Fruit fly (Drosophila melanogaster) whole organism, prepupa: ENCODE results near the gene CG13075.

Experiments
- CG10631 ChIP-seq: fragments of 200-800 bp; sonication (Bioruptor generic); optimal IDR thresholded peaks from 2 replicates; lab custom pipeline; 2016; ENCODE audit warnings: missing biosample characterization, missing genetic modification characterization
- CG11762 ChIP-seq: fragments of 200-800 bp; sonication (Bioruptor generic); optimal IDR thresholded peaks from 3 replicates; lab custom pipeline; 2016; ENCODE audit warnings: missing biosample characterization, missing genetic modification characterization; ENCODE audit not compliant: insufficient read depth
- CG8119 ChIP-seq: fragments of 200-800 bp; sonication (Bioruptor generic); IDR thresholded peaks from 3 replicates; pipeline ENCODE4 v1.3.6; 2022; ENCODE audit warnings: missing biosample characterization, missing genetic modification characterization
- CG9139 ChIP-seq: fragments of 200-800 bp; sonication (Bioruptor generic); optimal IDR thresholded peaks from 3 replicates; lab custom pipeline; 2017; ENCODE audit warnings: missing biosample characterization, mild to moderate bottlenecking, missing genetic modification characterization
- Hr38 ChIP-seq: sonication (Bioruptor generic); optimal IDR thresholded peaks from 2 replicates; lab custom pipeline; 2016; ENCODE audit warnings: missing biosample characterization, missing genetic modification characterization
- Hr39 ChIP-seq: fragments of 200-800 bp; sonication (Bioruptor generic); optimal IDR thresholded peaks from 2 replicates; lab custom pipeline; 2016; ENCODE audit warnings: missing biosample characterization, missing genetic modification characterization
- vri ChIP-seq: fragments of 200-800 bp; sonication (Bioruptor generic); optimal IDR thresholded peaks from 3 replicates; lab custom pipeline; 2016; ENCODE audit warnings: missing biosample characterization, mild to moderate bottlenecking, missing genetic modification characterization

DNA sequence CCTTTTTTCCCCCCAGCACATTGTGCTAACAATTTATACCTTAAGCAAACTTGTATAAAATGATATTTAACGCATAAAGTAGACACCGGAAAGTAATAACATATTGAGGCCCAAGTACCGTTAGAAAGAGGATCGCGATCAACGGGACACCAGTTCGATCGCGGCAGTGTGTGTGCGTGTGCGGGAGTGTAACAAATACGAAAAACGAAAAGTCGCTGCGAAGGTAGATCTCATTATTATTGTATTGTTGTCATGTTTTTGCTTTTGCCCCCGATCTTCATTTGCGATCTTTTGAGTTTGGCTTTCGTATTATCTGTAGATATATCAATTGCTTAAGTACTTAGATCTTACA is 48.2 kb downstream of the CG13075 start:
- TF ChIP-seq vri (no peak), CG9139 (GFP tag; lab: Kevin White, UChicago) (no peak), CG10631 (GFP tag; lab: Kevin White, UChicago) (no peak), CG11762 (no peak), Hr38 (no peak), CG8119 (GFP tag; lab: Robert Waterston, UW) (no peak), Hr39 (no peak)
